Fruit fly (Drosophila melanogaster) whole organism, embryonic: ENCODE results near the gene CG13001.

Experiments used
- Asciz ChIP-seq: fragments of 200-800 bp; sonication (Bioruptor generic); optimal IDR thresholded peaks from 2 replicates; lab custom pipeline; 2017; ENCODE audit warnings: missing biosample characterization, mild to moderate bottlenecking, missing genetic modification characterization, missing genetic modification reagents
- BEAF-32 ChIP-seq: fragments of 200-800 bp; sonication (Bioruptor generic); optimal IDR thresholded peaks from 3 replicates; lab custom pipeline; 2017; ENCODE audit warnings: missing biosample characterization, missing genetic modification characterization, mild to moderate bottlenecking, moderate library complexity, missing genetic modification reagents
- CG10209 ChIP-seq: fragments of 200-800 bp; sonication (Bioruptor generic); optimal IDR thresholded peaks from 3 replicates; lab custom pipeline; 2017; ENCODE audit warnings: missing biosample characterization, mild to moderate bottlenecking, missing genetic modification characterization, missing genetic modification reagents
- CG10959 ChIP-seq: fragments of 200-800 bp; sonication (Bioruptor generic); IDR thresholded peaks from 2 replicates; pipeline ENCODE4 v1.3.6; 2022; ENCODE audit warnings: missing biosample characterization, missing genetic modification characterization
- CG11398 ChIP-seq: fragments of 200-800 bp; sonication (Bioruptor generic); optimal IDR thresholded peaks from 2 replicates; lab custom pipeline; 2016; ENCODE audit warnings: missing biosample characterization, missing genetic modification characterization
- CG11560 ChIP-seq: fragments of 200-800 bp; sonication (Bioruptor generic); IDR thresholded peaks from 3 replicates; pipeline ENCODE4 v1.3.6; 2022; ENCODE audit warnings: missing biosample characterization, missing genetic modification characterization
- CG11696 ChIP-seq: fragments of 200-800 bp; sonication (Bioruptor generic); IDR thresholded peaks from 2 replicates; pipeline ENCODE4 v1.3.6; 2022; ENCODE audit warnings: missing biosample characterization, missing genetic modification characterization
- CG12769 ChIP-seq: fragments of 200-800 bp; sonication (Bioruptor generic); optimal IDR thresholded peaks from 2 replicates; lab custom pipeline; 2019; ENCODE audit warnings: missing biosample characterization, mild to moderate bottlenecking, missing genetic modification characterization, moderate library complexity
- CG14050 ChIP-seq: fragments of 200-800 bp; sonication (Bioruptor generic); IDR thresholded peaks from 3 replicates; pipeline ENCODE4 v1.3.6; 2022; ENCODE audit warnings: missing biosample characterization, missing genetic modification characterization
- CG18262 ChIP-seq: fragments of 200-800 bp; optimal IDR thresholded peaks from 3 replicates; lab custom pipeline; 2019; ENCODE audit warnings: missing biosample characterization, mild to moderate bottlenecking, missing genetic modification characterization, moderate library complexity
- CG2678 ChIP-seq: fragments of 200-800 bp; sonication (Bioruptor generic); optimal IDR thresholded peaks from 3 replicates; lab custom pipeline; 2019; ENCODE audit warnings: missing biosample characterization, mild to moderate bottlenecking, missing genetic modification characterization, moderate library complexity
- CG2889 ChIP-seq: fragments of 200-800 bp; sonication (Bioruptor generic); IDR thresholded peaks from 3 replicates; pipeline ENCODE4 v1.3.6; 2022; ENCODE audit warnings: missing biosample characterization, missing genetic modification characterization
- CG33557 ChIP-seq: fragments of 200-800 bp; sonication (Bioruptor generic); optimal IDR thresholded peaks from 2 replicates; lab custom pipeline; 2019; ENCODE audit warnings: missing biosample characterization, mild to moderate bottlenecking, missing genetic modification characterization, moderate library complexity
- CG3847 ChIP-seq: fragments of 200-800 bp; sonication (Bioruptor generic); IDR thresholded peaks from 2 replicates; pipeline ENCODE4 v1.3.6; 2022; ENCODE audit warnings: missing biosample characterization, missing genetic modification characterization
- CG4820 ChIP-seq: fragments of 200-800 bp; sonication (Bioruptor generic); optimal IDR thresholded peaks from 3 replicates; lab custom pipeline; 2016; ENCODE audit warnings: missing biosample characterization, missing genetic modification characterization
- CG5180 ChIP-seq: fragments of 200-800 bp; sonication (Bioruptor generic); optimal IDR thresholded peaks from 3 replicates; lab custom pipeline; 2017; ENCODE audit warnings: missing biosample characterization, missing genetic modification characterization, mild to moderate bottlenecking, moderate library complexity, missing genetic modification reagents
- CG5245 ChIP-seq: fragments of 200-800 bp; sonication (Bioruptor generic); optimal IDR thresholded peaks from 3 replicates; lab custom pipeline; 2016; ENCODE audit warnings: missing biosample characterization, missing genetic modification characterization
- CG7963 ChIP-seq: fragments of 200-800 bp; sonication (Bioruptor generic); IDR thresholded peaks from 3 replicates; pipeline ENCODE4 v1.3.6; 2022; ENCODE audit warnings: missing biosample characterization, missing genetic modification characterization; ENCODE audit not compliant: partially characterized antibody
- CG9797 ChIP-seq: fragments of 200-800 bp; sonication (Bioruptor generic); optimal IDR thresholded peaks from 3 replicates; lab custom pipeline; 2018; ENCODE audit warnings: missing biosample characterization, mild to moderate bottlenecking, missing genetic modification characterization
- CkIIα-i1 ChIP-seq: fragments of 200-800 bp; sonication (Bioruptor generic); IDR thresholded peaks from 2 replicates; pipeline ENCODE4 v1.3.6; 2022; ENCODE audit warnings: missing biosample characterization, missing genetic modification characterization
- D ChIP-seq, 2 experiments: fragments of 200-800 bp in 1 of 2; fragments of >200 bp in 1 of 2; sonication (Bioruptor generic) in 1 of 2; optimal IDR thresholded peaks; 2 replicates in 1 of 2; 3 replicates in 1 of 2; lab custom pipeline; 2017; ENCODE audit warnings: mild to moderate bottlenecking in 1 of 2, missing biosample characterization in 1 of 2, missing genetic modification characterization in 1 of 2, missing genetic modification reagents in 1 of 2
- D19A ChIP-seq: fragments of 200-800 bp; optimal IDR thresholded peaks from 3 replicates; lab custom pipeline; 2019; ENCODE audit warnings: missing biosample characterization, mild to moderate bottlenecking, missing genetic modification characterization, moderate library complexity
- Ets65A ChIP-seq: fragments of 200-800 bp; sonication (Bioruptor generic); peaks from one replicate; lab custom pipeline; 2016; ENCODE audit warnings: missing biosample characterization, missing genetic modification characterization
- Fer3 ChIP-seq: fragments of 200-800 bp; sonication (Bioruptor generic); optimal IDR thresholded peaks from 2 replicates; lab custom pipeline; 2018; ENCODE audit warnings: missing biosample characterization, mild to moderate bottlenecking, missing genetic modification characterization, moderate library complexity
- GATAe ChIP-seq: fragments of 200-800 bp; sonication (Bioruptor generic); conservative IDR thresholded peaks from 2 replicates; pipeline ENCODE4 v1.3.6; 2022; ENCODE audit warnings: missing biosample characterization, missing genetic modification characterization
- Hsf ChIP-seq: fragments of 200-800 bp; sonication (Bioruptor generic); optimal IDR thresholded peaks from 3 replicates; lab custom pipeline; 2016; ENCODE audit warnings: missing biosample characterization, missing genetic modification characterization
- Lim3 ChIP-seq: fragments of 200-800 bp; sonication (Bioruptor generic); IDR thresholded peaks from 2 replicates; pipeline ENCODE4 v1.3.6; 2022; ENCODE audit warnings: missing biosample characterization, missing genetic modification characterization
- Myb ChIP-seq: fragments of 200-800 bp; sonication (Bioruptor generic); optimal IDR thresholded peaks from 2 replicates; lab custom pipeline; 2016; ENCODE audit warnings: missing biosample characterization, missing genetic modification characterization
- Rx ChIP-seq: fragments of 200-800 bp; sonication (Bioruptor generic); IDR thresholded peaks from 2 replicates; pipeline ENCODE4 v1.3.6; 2022; ENCODE audit warnings: missing biosample characterization, missing genetic modification characterization
- Sox100B ChIP-seq: fragments of 200-800 bp; sonication (Bioruptor generic); optimal IDR thresholded peaks from 3 replicates; lab custom pipeline; 2018; ENCODE audit warnings: missing biosample characterization, mild to moderate bottlenecking, missing genetic modification characterization
- Sox102F ChIP-seq: fragments of 200-800 bp; sonication (Bioruptor generic); optimal IDR thresholded peaks from 2 replicates; lab custom pipeline; 2018; ENCODE audit warnings: missing biosample characterization, mild to moderate bottlenecking, missing genetic modification characterization, moderate library complexity
- Spps ChIP-seq: fragments of 200-800 bp; sonication (Bioruptor generic); optimal IDR thresholded peaks from 2 replicates; lab custom pipeline; 2018; ENCODE audit warnings: missing biosample characterization, mild to moderate bottlenecking, missing genetic modification characterization
- ac ChIP-seq: fragments of 200-800 bp; sonication (Bioruptor generic); optimal IDR thresholded peaks from 3 replicates; lab custom pipeline; 2017; ENCODE audit warnings: missing biosample characterization, mild to moderate bottlenecking, missing genetic modification characterization
- aop ChIP-seq: fragments of 200-800 bp; sonication (Bioruptor generic); IDR thresholded peaks from 2 replicates; pipeline ENCODE4 v1.3.6; 2022; ENCODE audit warnings: missing biosample characterization, missing genetic modification characterization
- ase ChIP-seq: fragments of 200-800 bp; sonication (Bioruptor generic); IDR thresholded peaks from 3 replicates; pipeline ENCODE4 v1.3.6; 2022; ENCODE audit warnings: missing biosample characterization, missing genetic modification characterization
- bbx ChIP-seq: fragments of 200-800 bp; sonication (Bioruptor generic); IDR thresholded peaks from 2 replicates; pipeline ENCODE4 v1.3.6; 2022; ENCODE audit warnings: missing biosample characterization, missing genetic modification characterization; ENCODE audit not compliant: partially characterized antibody
- esg ChIP-seq: fragments of 200-800 bp; sonication (Bioruptor generic); conservative IDR thresholded peaks from 2 replicates; pipeline ENCODE4 v1.3.6; 2022; ENCODE audit warnings: missing biosample characterization, missing genetic modification characterization
- h ChIP-seq: fragments of >200 bp; optimal IDR thresholded peaks from 2 replicates; lab custom pipeline; 2017
- hkb ChIP-seq, 2 experiments: fragments of 200-800 bp in 1 of 2; fragments of >200 bp in 1 of 2; sonication (Bioruptor generic) in 1 of 2; IDR thresholded peaks in 1 of 2; optimal IDR thresholded peaks in 1 of 2; 2 replicates each; pipeline versions ENCODE4 v1.3.6 to Lab custom; 2017 to 2022; ENCODE audit warnings: missing biosample characterization in 1 of 2, missing genetic modification characterization in 1 of 2
- insv ChIP-seq, 2 experiments: fragments of 200-800 bp; sonication (Bioruptor generic); optimal IDR thresholded peaks; 3 replicates each; lab custom pipeline; 2016 to 2018; ENCODE audit warnings: missing biosample characterization in 2 of 2, missing genetic modification characterization in 2 of 2
- klu ChIP-seq: fragments of 200-800 bp; sonication (Bioruptor generic); IDR thresholded peaks from 2 replicates; pipeline ENCODE4 v1.3.6; 2022; ENCODE audit warnings: missing biosample characterization, missing genetic modification characterization
- kni ChIP-seq: fragments of 200-800 bp; sonication (Bioruptor generic); optimal IDR thresholded peaks from 3 replicates; lab custom pipeline; 2017; ENCODE audit warnings: mild to moderate bottlenecking, missing biosample characterization, missing genetic modification reagents, missing genetic modification characterization
- lola ChIP-seq, 3 experiments: fragments of >200 bp in 2 of 3; fragments of 200-800 bp in 1 of 3; sonication (Bioruptor generic) in 1 of 3; optimal IDR thresholded peaks; 2 replicates each; lab custom pipeline; 2017 to 2019; ENCODE audit warnings: missing biosample characterization in 3 of 3, missing genetic modification characterization in 3 of 3, mild to moderate bottlenecking in 1 of 3, moderate library complexity in 1 of 3
- nau ChIP-seq: fragments of 200-800 bp; sonication (Bioruptor generic); optimal IDR thresholded peaks from 3 replicates; lab custom pipeline; 2017; ENCODE audit warnings: missing biosample characterization, mild to moderate bottlenecking, missing genetic modification characterization, missing genetic modification reagents
- repo ChIP-seq: fragments of 200-800 bp; sonication (Bioruptor generic); optimal IDR thresholded peaks from 2 replicates; lab custom pipeline; 2016; ENCODE audit warnings: missing biosample characterization, missing genetic modification characterization
- sd ChIP-seq: fragments of 200-800 bp; sonication (Bioruptor generic); optimal IDR thresholded peaks from 3 replicates; lab custom pipeline; 2018; ENCODE audit warnings: missing biosample characterization, mild to moderate bottlenecking, missing genetic modification characterization, moderate library complexity
- seq ChIP-seq: fragments of 200-800 bp; sonication (Bioruptor generic); IDR thresholded peaks from 2 replicates; pipeline ENCODE4 v1.3.6; 2022; ENCODE audit warnings: missing biosample characterization, missing genetic modification characterization
- tio ChIP-seq: fragments of 200-800 bp; sonication (Bioruptor generic); optimal IDR thresholded peaks from 2 replicates; lab custom pipeline; 2017; ENCODE audit warnings: missing biosample characterization, missing genetic modification characterization, inconsistent platforms
- z ChIP-seq: fragments of 200-800 bp; sonication (Bioruptor generic); IDR thresholded peaks from 3 replicates; pipeline ENCODE4 v1.3.6; 2022; ENCODE audit warnings: missing biosample characterization, missing genetic modification characterization
- zf30C ChIP-seq: fragments of 200-800 bp; sonication (Bioruptor generic); optimal IDR thresholded peaks from 3 replicates; lab custom pipeline; 2018; ENCODE audit warnings: missing biosample characterization, mild to moderate bottlenecking, missing genetic modification characterization

Gene CG13001

DNA sequence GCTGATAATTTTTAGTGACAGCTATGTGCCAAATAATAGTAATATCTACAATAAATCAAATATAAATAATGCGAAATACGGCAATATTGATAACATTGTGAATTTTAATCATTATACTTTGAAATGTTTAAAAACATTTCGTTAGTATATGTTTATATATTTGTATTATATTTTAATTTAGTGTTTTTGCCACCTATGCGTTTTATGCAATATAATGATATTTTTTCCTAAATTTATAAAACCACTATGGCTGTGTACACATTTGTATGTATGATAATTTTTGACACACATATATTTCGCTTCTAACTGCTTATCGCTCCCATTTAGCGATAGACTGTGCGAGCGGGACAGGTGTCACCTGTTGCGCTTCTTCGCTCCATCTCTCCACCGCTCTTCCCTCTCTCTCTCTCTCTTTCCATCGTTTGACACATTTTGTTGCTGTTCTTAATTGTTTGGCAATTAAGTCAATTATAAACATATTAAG lies 1.4 kb upstream of the CG13001 start (continued):
- TF ChIP-seq D19A (tag; lab: Kevin White, UChicago) (peak; percentile 63), CG11398 (GFP tag; lab: Kevin White, UChicago) (no peak), Fer3 (tag; lab: Kevin White, UChicago) (peak; percentile 81), Rx (GFP tag; lab: Robert Waterston, UW) (no peak), ac (GFP tag; lab: Kevin White, UChicago) (no peak), zf30C (no peak), ase (GFP tag; lab: Robert Waterston, UW) (no peak), tio (GFP tag; lab: Kevin White, UChicago) (no peak), klu (GFP tag; lab: Robert Waterston, UW) (no peak), CG9797 (no peak), D (optimal IDR thresholded peaks at IDR 0.05; lab: Kevin White, UChicago) (no peak), D (GFP tag; optimal IDR thresholded peaks at IDR 0.05; lab: Kevin White, UChicago) (no peak), CG5180 (GFP tag; lab: Kevin White, UChicago) (no peak), Lim3 (GFP tag; lab: Robert Waterston, UW) (no peak), kni (GFP tag; lab: Kevin White, UChicago) (no peak), CG4820 (GFP tag; lab: Kevin White, UChicago) (no peak), CkIIα-i1 (GFP tag; lab: Robert Waterston, UW) (no peak), bbx (GFP tag; lab: Robert Waterston, UW) (no peak), CG2889 (GFP tag; lab: Robert Waterston, UW) (no peak), seq (GFP tag; lab: Robert Waterston, UW) (no peak), CG33557 (GFP tag; lab: Kevin White, UChicago) (no peak), CG12769 (peak; percentile 35), CG7963 (GFP tag; lab: Robert Waterston, UW) (no peak), repo (GFP tag; lab: Kevin White, UChicago) (no peak), Ets65A (no peak), CG11696 (GFP tag; lab: Robert Waterston, UW) (peak; percentile 89), BEAF-32 (no peak), nau (no peak), Sox100B (GFP tag; lab: Kevin White, UChicago) (peak; percentile 63), CG3847 (GFP tag; lab: Robert Waterston, UW) (no peak; the same call in 1 of the 2 replicates), hkb (optimal IDR thresholded peaks at IDR 0.05; lab: Kevin White, UChicago) (no peak), hkb (GFP tag; IDR thresholded peaks at IDR 0.05; lab: Robert Waterston, UW) (0 out of 2 replicates have a peak, but pooled peaks have one; percentile 56), esg (GFP tag; lab: Robert Waterston, UW) (peak; percentile 41; the same call in 1 of the 2 replicates), CG10209 (GFP tag; lab: Kevin White, UChicago) (peak; percentile 66), CG11560 (tag; lab: Robert Waterston, UW) (peak; percentile 26; the same call in 1 of the 3 replicates), GATAe (0 out of 2 replicates have a peak, but pooled peaks have one; percentile 31), lola (GFP tag; optimal IDR thresholded peaks at IDR 0.05; lab: Kevin White, UChicago) (peak in 1 of 3 experiments; percentile 8), Hsf (GFP tag; lab: Kevin White, UChicago) (no peak), CG10959 (no peak), sd (tag; lab: Kevin White, UChicago) (peak; percentile 5), Asciz (GFP tag; lab: Kevin White, UChicago) (peak; percentile 47), aop (no peak), Spps (tag; lab: Kevin White, UChicago) (no peak), CG2678 (peak; percentile 91), CG14050 (GFP tag; lab: Robert Waterston, UW) (no peak), Sox102F (peak; percentile 63), z (no peak), CG18262 (tag; lab: Kevin White, UChicago) (peak; percentile 48), CG5245 (GFP tag; lab: Kevin White, UChicago) (no peak), Myb (no peak), h (lab: Kevin White, UChicago) (no peak), insv (GFP tag; optimal IDR thresholded peaks at IDR 0.05; lab: Kevin White, UChicago) (no peak)
